Fruit fly (Drosophila melanogaster): ENCODE measurements around the gene sim.

Gene sim

dm6 chr3R:13030257-13031173, 27.0 kb upstream of the sim start, which contains the start of the genes CG46281 and CG46280 (continued):
- TF ChIP-seq CG4617 (GFP tag; optimal IDR thresholded peaks at IDR 0.05; ENCODE audit: borderline replicate concordance) (peak; percentile 76), vfl (GFP tag; optimal IDR thresholded peaks at IDR 0.05) (peak; percentile 38), Max (GFP tag; optimal IDR thresholded peaks at IDR 0.05) (peak; percentile 52), CG9797 (GFP tag; optimal IDR thresholded peaks at IDR 0.05) (peak; percentile 71), zfh2 (GFP tag; optimal IDR thresholded peaks at IDR 0.05) (peak; percentile 33), emc (GFP tag; optimal IDR thresholded peaks at IDR 0.05) (no peak), Vsx1 (GFP tag; optimal IDR thresholded peaks at IDR 0.05) (no peak), gfzf (GFP tag; optimal IDR thresholded peaks at IDR 0.05) (peak; percentile 78), CG11085 (GFP tag; IDR thresholded peaks at IDR 0.05) (no peak), cato (GFP tag; optimal IDR thresholded peaks at IDR 0.05; ENCODE audit: borderline replicate concordance) (peak; percentile 1), vnd (GFP tag; IDR thresholded peaks at IDR 0.05; ENCODE audit: partially characterized antibody) (peak; percentile 33; the same call in 1 of the 3 replicates), aop (GFP tag; IDR thresholded peaks at IDR 0.05) (no peak), Myb (GFP tag; optimal IDR thresholded peaks at IDR 0.05) (peak; percentile 20), Deaf1 (tag; optimal IDR thresholded peaks at IDR 0.05) (no peak), BEAF-32 (GFP tag; optimal IDR thresholded peaks at IDR 0.05) (peak; percentile 68), CG2889 (GFP tag; IDR thresholded peaks at IDR 0.05) (no peak), Hsf (GFP tag; optimal IDR thresholded peaks at IDR 0.05) (peak; percentile 45), HLH54F (GFP tag; optimal IDR thresholded peaks at IDR 0.05) (peak; percentile 48), CG30403 (GFP tag; optimal IDR thresholded peaks at IDR 0.05) (peak; percentile 46), disco-r (GFP tag; optimal IDR thresholded peaks at IDR 0.05) (peak; percentile 2), zen (tag; optimal IDR thresholded peaks at IDR 0.05) (peak; percentile 82), Xbp1 (GFP tag; optimal IDR thresholded peaks at IDR 0.05) (peak; percentile 50), crc (GFP tag; optimal IDR thresholded peaks at IDR 0.05) (no peak), HLH4C (GFP tag; IDR thresholded peaks at IDR 0.05; ENCODE audit: partially characterized antibody) (peak; percentile 69), CG13287 (GFP tag; IDR thresholded peaks at IDR 0.05; ENCODE audit: partially characterized antibody) (peak; percentile 82), Side (GFP tag; optimal IDR thresholded peaks at IDR 0.05) (peak; percentile 29), Dp (GFP tag; optimal IDR thresholded peaks at IDR 0.05) (peak; percentile 57), NC2β (GFP tag; optimal IDR thresholded peaks at IDR 0.05) (peak; percentile 56), Sry-β (GFP tag; optimal IDR thresholded peaks at IDR 0.05) (peak; percentile 13), Fer1 (GFP tag; optimal IDR thresholded peaks at IDR 0.05) (peak; percentile 20), trem (tag; optimal IDR thresholded peaks at IDR 0.05) (peak; percentile 76), B-H2 (GFP tag; optimal IDR thresholded peaks at IDR 0.05) (peak; percentile 16), inv (GFP tag; IDR thresholded peaks at IDR 0.05; ENCODE audit: partially characterized antibody) (0 out of 2 replicates have a peak, but pooled peaks have one; percentile 24), Sin3A (optimal IDR thresholded peaks at IDR 0.05) (peak; percentile 66), PHDP (tag; optimal IDR thresholded peaks at IDR 0.05) (no peak), CG8290 (GFP tag; optimal IDR thresholded peaks at IDR 0.05) (peak; percentile 23), CG8290 (tag; optimal IDR thresholded peaks at IDR 0.05) (no peak), MBD-R2 (GFP tag; IDR thresholded peaks at IDR 0.05) (peak; percentile 66), BtbVII (GFP tag; optimal IDR thresholded peaks at IDR 0.05) (peak; percentile 2), row (GFP tag; IDR thresholded peaks at IDR 0.05) (peak; percentile 69), Hand (GFP tag; optimal IDR thresholded peaks at IDR 0.05) (peak; percentile 23), CG33557 (GFP tag; optimal IDR thresholded peaks at IDR 0.05) (peak; percentile 14), chif (GFP tag; optimal IDR thresholded peaks at IDR 0.05) (peak in 1 of 2 experiments; percentile 38), CG15514 (GFP tag; optimal IDR thresholded peaks at IDR 0.05) (peak; percentile 98), CG4854 (GFP tag; optimal IDR thresholded peaks at IDR 0.05) (peak; percentile 15), CG7786 (GFP tag; optimal IDR thresholded peaks at IDR 0.05) (peak; percentile 6), Med (GFP tag) (peak; percentile 95), Poxn (GFP tag; IDR thresholded peaks at IDR 0.05) (no peak)

All from whole organism, embryonic.